Worm (Caenorhabditis elegans) whole organism, L4/young adult: ENCODE data around the gene ric-4.

ENCODE experiments used
- dao-5 ChIP-seq: sonication (generic microtip); optimal IDR thresholded peaks from 2 replicates; lab custom pipeline; 2016; ENCODE audit warnings: missing genotype, missing genetic modification characterization, moderate library complexity, missing compliant biosample characterization
- him-1 ChIP-seq: sonication (generic microtip); optimal IDR thresholded peaks from 2 replicates; lab custom pipeline; 2016; ENCODE audit warnings: missing genotype, missing genetic modification reagents, missing genetic modification characterization, missing compliant biosample characterization

ce11 chrV:10237959-10238444, 32.1 kb downstream of the ric-4 start:
- TF ChIP-seq him-1 (tag; lab: Kevin White, UChicago), result no peak
- TF ChIP-seq dao-5 (tag; lab: Kevin White, UChicago), result no peak
